Worm (Caenorhabditis elegans) whole organism, midembryonic: Measurements from ENCODE around the gene gei-6.
A peak's percentile ranks its signal among the peaks of the same experiment; 100 is the strongest.

Experiments
- T22C8.4 ChIP-seq: fragments of 200-800 bp; sonication (Bioruptor generic); IDR thresholded peaks from 2 replicates; pipeline ENCODE4 v1.3.6; 2022; ENCODE audit warnings: missing genetic modification characterization, missing compliant biosample characterization
- cog-1 ChIP-seq: sonication (generic microtip); optimal IDR thresholded peaks from 2 replicates; lab custom pipeline; 2016; ENCODE audit warnings: missing genetic modification characterization, missing compliant biosample characterization
- flt-1 ChIP-seq: fragments of 200-800 bp; sonication (Bioruptor generic); IDR thresholded peaks from 2 replicates; pipeline ENCODE4 v1.3.6; 2022; ENCODE audit warnings: missing genetic modification characterization, missing compliant biosample characterization
- klf-2 ChIP-seq: fragments of 200-800 bp; sonication (Bioruptor generic); conservative IDR thresholded peaks from 2 replicates; pipeline ENCODE4 v1.3.6; 2022; ENCODE audit warnings: missing genetic modification reagents, missing genetic modification characterization, missing compliant biosample characterization
- med-1 ChIP-seq: sonication (generic microtip); optimal IDR thresholded peaks from 2 replicates; lab custom pipeline; 2017; ENCODE audit warnings: missing genetic modification characterization, mild to moderate bottlenecking, missing compliant biosample characterization, antibody characterized with exemption, missing genetic modification reagents; ENCODE audit not compliant: insufficient read depth
- ref-1 ChIP-seq: fragments of 200-800 bp; sonication (Bioruptor generic); conservative IDR thresholded peaks from 2 replicates; pipeline ENCODE4 v1.3.6; 2022; ENCODE audit warnings: missing genetic modification reagents, missing genetic modification characterization, missing compliant biosample characterization
- tab-1 ChIP-seq: fragments of 200-800 bp; sonication (Bioruptor generic); IDR thresholded peaks from 2 replicates; pipeline ENCODE4 v1.3.6; 2022; ENCODE audit warnings: missing genetic modification characterization, missing compliant biosample characterization
- ztf-23 ChIP-seq: fragments of 200-800 bp; sonication (Bioruptor generic); IDR thresholded peaks from 2 replicates; pipeline ENCODE4 v1.3.6; 2022; ENCODE audit warnings: missing genetic modification reagents, missing genetic modification characterization, missing compliant biosample characterization
- ztf-29 ChIP-seq: fragments of 200-800 bp; sonication (Bioruptor generic); IDR thresholded peaks from 2 replicates; pipeline ENCODE4 v1.3.6; 2022; ENCODE audit warnings: missing genetic modification reagents, missing genetic modification characterization, missing compliant biosample characterization

Gene gei-6

ce11 chrV:7197036-7197435 lies 33.6 kb downstream of the gei-6 start:
- no peak for TF ChIP-seq klf-2

ce11 chrV:7196498-7196966 lies 34.1 kb downstream of the gei-6 start, which contains the start of gene F09G2.2:
Gene F09G2.2, plus strand, starts transcription at chrV:7196916.
- TF ChIP-seq ztf-23: no peak
- TF ChIP-seq med-1 (GFP tag; lab: Kevin White, UChicago): no peak
- no peak for TF ChIP-seq klf-2
- no peak for TF ChIP-seq ztf-29 (GFP tag; lab: Robert Waterston, UW)
- TF ChIP-seq tab-1: no peak
- TF ChIP-seq flt-1 (GFP tag; lab: Robert Waterston, UW): peak; percentile 72
- no peak for TF ChIP-seq ref-1 (GFP tag; lab: Robert Waterston, UW)
- TF ChIP-seq cog-1: peak; percentile 43
- TF ChIP-seq T22C8.4 (GFP tag; lab: Robert Waterston, UW): no peak

DNA sequence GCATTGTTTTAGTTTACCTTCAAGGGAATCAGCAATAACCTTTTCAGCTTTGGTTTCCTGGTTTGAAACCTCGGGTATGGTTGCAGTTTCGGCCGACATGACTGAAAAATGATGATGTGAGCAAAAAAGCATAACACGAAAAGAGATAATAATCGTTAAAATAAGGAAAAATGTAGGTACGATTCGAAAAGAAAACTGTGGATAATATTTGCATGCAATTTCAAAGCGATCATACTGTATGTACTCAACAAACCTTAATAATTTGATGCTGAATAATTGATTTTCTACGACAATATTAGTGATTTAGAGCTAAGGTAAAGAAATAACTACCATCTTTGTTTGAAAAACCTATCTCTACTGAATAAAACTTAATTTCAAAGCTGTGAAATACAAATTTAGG lies 34.6 kb downstream of the gei-6 start, which contains the start of gene attf-2:
TSS of gene attf-2 (minus strand) at position 101 of the 400 bp plus-strand sequence.
- TF ChIP-seq ref-1 (GFP tag; lab: Robert Waterston, UW) (no peak), flt-1 (GFP tag; lab: Robert Waterston, UW) (no peak), tab-1 (no peak), T22C8.4 (GFP tag; lab: Robert Waterston, UW) (no peak), klf-2 (no peak), ztf-23 (no peak), med-1 (GFP tag; lab: Kevin White, UChicago) (no peak), ztf-29 (GFP tag; lab: Robert Waterston, UW) (no peak), cog-1 (no peak)

DNA sequence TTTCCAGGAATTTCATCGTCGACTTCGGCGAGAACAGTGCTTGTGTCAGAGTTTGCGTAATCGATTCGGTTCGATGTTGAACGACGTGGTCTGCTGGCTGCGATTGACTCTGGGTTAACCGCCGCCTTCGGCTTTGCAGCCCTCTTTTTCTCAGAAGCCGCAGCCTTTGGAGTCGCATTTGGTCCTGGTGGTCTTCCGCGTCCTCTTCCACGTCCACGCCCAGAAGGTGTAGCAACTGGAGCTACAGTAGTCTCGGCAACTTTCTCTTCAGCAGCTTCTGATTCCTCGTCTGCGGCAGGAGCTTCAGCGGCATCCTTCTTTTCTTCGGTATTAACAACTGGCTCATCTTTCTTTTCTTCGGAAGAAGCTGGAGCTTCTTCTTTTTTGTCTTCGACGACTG lies 35.8 kb downstream of the gei-6 start:
- TF ChIP-seq tab-1 (no peak), ztf-29 (GFP tag; lab: Robert Waterston, UW) (no peak)

DNA sequence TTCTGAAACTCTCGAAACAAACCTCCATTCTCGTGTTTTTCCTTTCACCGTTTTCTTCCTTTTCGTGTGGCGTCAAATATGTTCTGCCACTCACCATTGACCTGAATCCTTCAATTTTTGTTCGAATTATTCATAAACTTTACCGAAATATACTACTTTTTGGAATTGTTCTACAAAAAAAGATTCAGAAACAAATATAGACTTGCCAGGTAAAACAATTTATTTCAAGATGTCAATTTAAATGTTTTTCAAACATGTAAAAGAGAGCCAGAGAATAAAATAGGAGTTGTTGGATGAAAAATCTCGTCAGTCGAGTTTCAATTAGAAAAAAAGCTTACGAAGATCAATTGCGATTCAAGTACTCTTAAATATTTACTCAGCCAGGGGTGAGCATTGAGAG lies 37.1 kb downstream of the gei-6 start, which contains the start of gene F09G2.8:
TSS of gene F09G2.8 (minus strand) at position 101 of the 400 bp plus-strand sequence.
- no peak for TF ChIP-seq ref-1 (GFP tag; lab: Robert Waterston, UW)
- no peak for TF ChIP-seq klf-2
- no peak for TF ChIP-seq flt-1 (GFP tag; lab: Robert Waterston, UW)
- no peak for TF ChIP-seq cog-1
- no peak for TF ChIP-seq T22C8.4 (GFP tag; lab: Robert Waterston, UW)
- no peak for TF ChIP-seq ztf-23
- TF ChIP-seq med-1 (GFP tag; lab: Kevin White, UChicago): no peak
- TF ChIP-seq ztf-29 (GFP tag; lab: Robert Waterston, UW): no peak
- no peak for TF ChIP-seq tab-1

- no peak for TF ChIP-seq flt-1 (GFP tag; lab: Robert Waterston, UW)
- TF ChIP-seq ztf-29 (GFP tag; lab: Robert Waterston, UW): no peak
- TF ChIP-seq cog-1: no peak
- no peak for TF ChIP-seq klf-2
- no peak for TF ChIP-seq ztf-23
- no peak for TF ChIP-seq med-1 (GFP tag; lab: Kevin White, UChicago)
- no peak for TF ChIP-seq tab-1
- no peak for TF ChIP-seq T22C8.4 (GFP tag; lab: Robert Waterston, UW)
- no peak for TF ChIP-seq ref-1 (GFP tag; lab: Robert Waterston, UW)
Observed at ce11 chrV:7187295-7187694, 43.4 kb downstream of the gei-6 start.

- TF ChIP-seq flt-1 (GFP tag; lab: Robert Waterston, UW): no peak
- TF ChIP-seq klf-2: no peak
- TF ChIP-seq ref-1 (GFP tag; lab: Robert Waterston, UW): no peak
- no peak for TF ChIP-seq T22C8.4 (GFP tag; lab: Robert Waterston, UW)
- TF ChIP-seq tab-1: no peak
- TF ChIP-seq med-1 (GFP tag; lab: Kevin White, UChicago): no peak
- TF ChIP-seq cog-1: no peak
- no peak for TF ChIP-seq ztf-23
- no peak for TF ChIP-seq ztf-29 (GFP tag; lab: Robert Waterston, UW)
Observed at ce11 chrV:7186599-7186998, 44.0 kb downstream of the gei-6 start.

- TF ChIP-seq cog-1: no peak
- no peak for TF ChIP-seq med-1 (GFP tag; lab: Kevin White, UChicago)
- no peak for TF ChIP-seq klf-2
- no peak for TF ChIP-seq ztf-29 (GFP tag; lab: Robert Waterston, UW)
- TF ChIP-seq ref-1 (GFP tag; lab: Robert Waterston, UW): no peak
- TF ChIP-seq T22C8.4 (GFP tag; lab: Robert Waterston, UW): no peak
- no peak for TF ChIP-seq flt-1 (GFP tag; lab: Robert Waterston, UW)
- no peak for TF ChIP-seq tab-1
- no peak for TF ChIP-seq ztf-23
Observed at ce11 chrV:7184549-7184948, 46.1 kb downstream of the gei-6 start, which contains the start of gene pitr-5. Gene pitr-5, plus strand, starts transcription at chrV:7184849.

ce11 chrV:7178843-7179242 lies 51.8 kb downstream of the gei-6 start, which contains the start of gene cpsf-2:
Gene cpsf-2, plus strand, starts transcription at chrV:7179172.
- TF ChIP-seq cog-1 (no peak), klf-2 (no peak), T22C8.4 (GFP tag; lab: Robert Waterston, UW) (no peak), med-1 (GFP tag; lab: Kevin White, UChicago) (no peak), ztf-23 (no peak), ref-1 (GFP tag; lab: Robert Waterston, UW) (no peak), ztf-29 (GFP tag; lab: Robert Waterston, UW) (no peak), tab-1 (no peak), flt-1 (GFP tag; lab: Robert Waterston, UW) (no peak)
